Fruit fly (Drosophila melanogaster): ENCODE data around the gene Afg3l2.

DNA sequence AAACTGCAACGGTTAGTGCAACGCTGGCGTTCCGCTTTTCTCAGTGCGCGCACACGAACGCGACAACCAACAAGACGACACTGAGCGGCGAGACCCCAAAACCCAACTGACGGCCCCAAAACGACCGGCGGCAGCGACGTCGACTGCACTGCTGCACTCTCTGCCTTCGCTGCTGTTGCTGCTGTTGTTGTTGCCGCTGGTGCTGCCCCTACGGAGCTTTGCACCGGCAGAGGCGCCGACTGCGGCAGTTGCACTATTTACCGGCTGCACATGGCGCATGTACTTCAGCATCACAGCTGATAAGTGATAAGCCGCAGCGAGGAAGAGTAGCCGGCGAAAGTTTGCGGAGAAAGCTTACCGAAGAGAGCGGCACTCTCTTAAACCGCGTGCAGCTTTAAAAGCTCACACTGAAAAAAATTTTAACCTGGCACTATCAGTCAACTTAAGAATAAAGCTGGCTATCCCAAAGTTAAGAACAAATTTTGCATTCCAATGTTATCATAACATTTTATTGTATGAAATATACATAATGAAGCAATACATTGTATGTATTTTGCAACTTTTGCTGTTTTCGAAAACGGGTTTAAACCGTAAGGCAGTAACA is 3.7 kb downstream of the Afg3l2 start, which contains the start of gene Rbp6:
- TF ChIP-seq CG4730 (GFP tag; IDR thresholded peaks at IDR 0.05), result no peak
- TF ChIP-seq CG13775 (GFP tag; optimal IDR thresholded peaks at IDR 0.05), result no peak
